Fruit fly (Drosophila melanogaster): ENCODE data around the gene CG8478.

Gene CG8478

DNA sequence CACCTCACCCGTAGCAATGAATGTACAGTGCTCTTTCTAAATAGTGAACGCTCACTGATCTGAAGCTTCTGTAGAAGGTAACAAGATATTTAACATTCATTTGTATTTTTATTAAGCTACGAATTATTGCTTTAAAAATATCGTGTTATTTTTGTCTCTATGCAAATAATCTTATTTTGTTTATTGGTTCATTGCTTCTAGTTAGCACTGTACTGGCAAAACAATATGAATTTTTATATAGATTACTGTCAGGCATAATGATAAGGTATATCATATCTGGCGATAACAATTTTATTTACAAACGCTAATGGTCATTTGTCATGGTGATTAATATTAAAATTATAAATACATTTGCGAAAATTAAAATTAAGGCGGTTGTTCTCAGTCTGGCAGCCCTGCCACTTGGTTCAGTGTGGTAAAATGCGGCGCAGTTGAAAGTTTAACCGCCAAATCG lies 8.1 kb downstream of the CG8478 start, which contains the start of gene CG9471 (continued):
- peak; percentile 80 for TF ChIP-seq sqz (GFP tag; optimal IDR thresholded peaks at IDR 0.05)
- TF ChIP-seq CG2120 (GFP tag; optimal IDR thresholded peaks at IDR 0.05) = peak; percentile 96
- TF ChIP-seq lmd (GFP tag; IDR thresholded peaks at IDR 0.05) = peak; percentile 92
- TF ChIP-seq Lpt (GFP tag; optimal IDR thresholded peaks at IDR 0.05) = no peak
- peak in 1 of 2 experiments; percentile 73 for TF ChIP-seq Hr78 (GFP tag; optimal IDR thresholded peaks at IDR 0.05)
- peak; percentile 80 for TF ChIP-seq CG1529 (GFP tag; optimal IDR thresholded peaks at IDR 0.05)
- TF ChIP-seq CG4854 (GFP tag; optimal IDR thresholded peaks at IDR 0.05) = peak; percentile 88
- peak; percentile 82 for TF ChIP-seq Nf-YC (tag; optimal IDR thresholded peaks at IDR 0.05)
- peak; percentile 92 for TF ChIP-seq Hmr (GFP tag; optimal IDR thresholded peaks at IDR 0.05)
- TF ChIP-seq CG8765 (GFP tag; IDR thresholded peaks at IDR 0.05) = peak; percentile 70; the same call in 1 of the 2 replicates
- peak; percentile 82 for TF ChIP-seq Atf-2 (GFP tag; optimal IDR thresholded peaks at IDR 0.05)
- peak; percentile 80 for TF ChIP-seq nerfin-1 (tag; optimal IDR thresholded peaks at IDR 0.05)
- TF ChIP-seq Dp (GFP tag; optimal IDR thresholded peaks at IDR 0.05) = peak; percentile 90
- TF ChIP-seq CG6654 (GFP tag; optimal IDR thresholded peaks at IDR 0.05) = peak; percentile 78
- TF ChIP-seq Hr3 (GFP tag; optimal IDR thresholded peaks at IDR 0.05) = peak; percentile 91
- TF ChIP-seq Antp (GFP tag; optimal IDR thresholded peaks at IDR 0.05) = peak; percentile 89
- peak; percentile 91 for TF ChIP-seq CG4424 (GFP tag; optimal IDR thresholded peaks at IDR 0.05)
- peak; percentile 90 for TF ChIP-seq B-H1 (GFP tag; IDR thresholded peaks at IDR 0.05)
- peak; percentile 94 for TF ChIP-seq Dip3 (GFP tag; optimal IDR thresholded peaks at IDR 0.05)
- TF ChIP-seq CG1024 (GFP tag; IDR thresholded peaks at IDR 0.05) = peak; percentile 56; the same call in 1 of the 2 replicates
- peak; percentile 87 for TF ChIP-seq caup (GFP tag; optimal IDR thresholded peaks at IDR 0.05; ENCODE audit: severe bottlenecking)
- TF ChIP-seq fd64A (GFP tag; optimal IDR thresholded peaks at IDR 0.05) = peak; percentile 41
- peak; percentile 89 for TF ChIP-seq CG14667 (GFP tag; IDR thresholded peaks at IDR 0.05)
- TF ChIP-seq CG6254 (GFP tag; optimal IDR thresholded peaks at IDR 0.05) = peak; percentile 72
- TF ChIP-seq stwl (tag; optimal IDR thresholded peaks at IDR 0.05) = peak; percentile 33
- peak; percentile 80 for TF ChIP-seq kay (GFP tag; optimal IDR thresholded peaks at IDR 0.05)
- TF ChIP-seq CG6813 (GFP tag; optimal IDR thresholded peaks at IDR 0.05) = peak; percentile 74
- peak; percentile 88 for TF ChIP-seq CG12071 (GFP tag; optimal IDR thresholded peaks at IDR 0.05)
- TF ChIP-seq ara (GFP tag; IDR thresholded peaks at IDR 0.05) = peak; percentile 91
- peak; percentile 89 for TF ChIP-seq CG1233 (GFP tag; optimal IDR thresholded peaks at IDR 0.05)
- no peak for TF ChIP-seq zen2 (GFP tag; IDR thresholded peaks at IDR 0.05; ENCODE audit: partially characterized antibody)
- no peak for TF ChIP-seq D (optimal IDR thresholded peaks at IDR 0.05)
- peak; percentile 78 for TF ChIP-seq D (GFP tag; optimal IDR thresholded peaks at IDR 0.05)
- peak; percentile 96 for TF ChIP-seq lilli (GFP tag; optimal IDR thresholded peaks at IDR 0.05)
- peak; percentile 96 for TF ChIP-seq Med (GFP tag)
- no peak for TF ChIP-seq zf30C (GFP tag; optimal IDR thresholded peaks at IDR 0.05)
- peak; percentile 85 for TF ChIP-seq Fer2 (tag; optimal IDR thresholded peaks at IDR 0.05)
- peak; percentile 87 for TF ChIP-seq CG1602 (GFP tag; optimal IDR thresholded peaks at IDR 0.05)
- TF ChIP-seq CG14441 (GFP tag; IDR thresholded peaks at IDR 0.05) = peak; percentile 91
- no peak for TF ChIP-seq fru (optimal IDR thresholded peaks at IDR 0.05)
- TF ChIP-seq CG9817 (tag; optimal IDR thresholded peaks at IDR 0.05) = peak; percentile 92
- TF ChIP-seq usp (GFP tag; optimal IDR thresholded peaks at IDR 0.05) = no peak

DNA sequence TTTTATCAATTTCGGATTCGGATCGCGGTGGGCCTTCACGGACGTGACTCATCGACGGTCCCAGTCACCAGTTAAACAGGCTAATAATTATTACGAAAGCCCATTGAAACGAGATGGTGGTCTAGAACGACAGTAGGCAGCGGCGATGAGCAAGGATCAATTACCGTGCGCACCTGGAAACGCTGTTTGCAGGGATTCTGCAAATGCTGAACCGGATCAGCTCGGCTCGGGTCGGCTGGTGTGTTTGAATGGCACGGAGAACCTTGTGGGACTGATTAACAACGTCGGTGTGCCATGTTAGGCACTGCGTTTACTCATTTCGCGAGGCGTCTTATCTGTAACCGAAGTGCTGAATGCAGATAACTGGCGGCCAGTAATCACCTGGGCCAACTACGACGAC lies 10.7 kb downstream of the CG8478 start, which contains the start of gene Whamy:
TSS of gene Whamy (minus strand) at position 273 of the 400 bp plus-strand sequence.
- TF ChIP-seq ftz-f1 (GFP tag; optimal IDR thresholded peaks at IDR 0.05) (peak; percentile 49), Hmr (GFP tag; optimal IDR thresholded peaks at IDR 0.05) (peak; percentile 20), lab (GFP tag; optimal IDR thresholded peaks at IDR 0.05) (peak; percentile 66), hth (optimal IDR thresholded peaks at IDR 0.05) (no peak), kay (GFP tag; optimal IDR thresholded peaks at IDR 0.05) (peak; percentile 44), CG13296 (GFP tag; optimal IDR thresholded peaks at IDR 0.05) (peak; percentile 5), nerfin-1 (tag; optimal IDR thresholded peaks at IDR 0.05) (no peak), CG34376 (GFP tag; optimal IDR thresholded peaks at IDR 0.05) (peak; percentile 76), mirr (GFP tag; optimal IDR thresholded peaks at IDR 0.05) (peak; percentile 77), CG16815 (GFP tag; optimal IDR thresholded peaks at IDR 0.05) (no peak), C15 (GFP tag; IDR thresholded peaks at IDR 0.05) (no peak), Xrp1 (GFP tag; IDR thresholded peaks at IDR 0.05) (no peak), CG18599 (GFP tag; optimal IDR thresholded peaks at IDR 0.05) (peak; percentile 36), CG10543 (GFP tag; optimal IDR thresholded peaks at IDR 0.05) (peak; percentile 73)

All from whole organism, embryonic.